Fruit fly (Drosophila melanogaster) whole organism, prepupa: ENCODE results near the gene E5.

Experiments
- Blimp-1 ChIP-seq: fragments of 200-800 bp; sonication (Bioruptor generic); optimal IDR thresholded peaks from 3 replicates; lab custom pipeline; 2017; ENCODE audit warnings: missing biosample characterization, missing genetic modification characterization, mild to moderate bottlenecking, moderate library complexity, missing genetic modification reagents
- CG10631 ChIP-seq: fragments of 200-800 bp; sonication (Bioruptor generic); optimal IDR thresholded peaks from 2 replicates; lab custom pipeline; 2016; ENCODE audit warnings: missing biosample characterization, missing genetic modification characterization
- CG11902 ChIP-seq: fragments of 200-800 bp; sonication (Bioruptor generic); optimal IDR thresholded peaks from 3 replicates; lab custom pipeline; 2016; ENCODE audit warnings: missing biosample characterization, missing genetic modification characterization
- CG15336 ChIP-seq: fragments of 200-800 bp; sonication (Bioruptor generic); IDR thresholded peaks from 2 replicates; pipeline ENCODE4 v1.3.6; 2022; ENCODE audit warnings: missing biosample characterization, missing genetic modification characterization
- CG1621 ChIP-seq: fragments of 200-800 bp; sonication (Bioruptor generic); optimal IDR thresholded peaks from 3 replicates; lab custom pipeline; 2018; ENCODE audit warnings: missing biosample characterization, mild to moderate bottlenecking, missing genetic modification characterization
- CG16779 ChIP-seq: fragments of 200-800 bp; sonication (Bioruptor generic); optimal IDR thresholded peaks from 3 replicates; lab custom pipeline; 2017; ENCODE audit warnings: missing biosample characterization, mild to moderate bottlenecking, missing genetic modification characterization
- CG31627 ChIP-seq: fragments of 200-800 bp; sonication (Bioruptor generic); optimal IDR thresholded peaks from 3 replicates; lab custom pipeline; 2016; ENCODE audit warnings: missing biosample characterization, missing genetic modification characterization
- CG32006 ChIP-seq: fragments of 200-800 bp; sonication (Bioruptor generic); optimal IDR thresholded peaks from 3 replicates; lab custom pipeline; 2017; ENCODE audit warnings: missing biosample characterization, mild to moderate bottlenecking, missing genetic modification characterization
- CG3919 ChIP-seq: fragments of 200-800 bp; sonication (Bioruptor generic); optimal IDR thresholded peaks from 3 replicates; lab custom pipeline; 2016; ENCODE audit warnings: missing biosample characterization, missing genetic modification characterization
- CG6163 ChIP-seq: fragments of 200-800 bp; sonication (Bioruptor generic); IDR thresholded peaks from 3 replicates; pipeline ENCODE4 v1.3.6; 2022; ENCODE audit warnings: missing biosample characterization, missing genetic modification characterization
- CG6854 ChIP-seq: fragments of 200-800 bp; sonication (Bioruptor generic); optimal IDR thresholded peaks from 2 replicates; lab custom pipeline; 2017; ENCODE audit warnings: missing biosample characterization, mild to moderate bottlenecking, missing genetic modification characterization
- CG7368 ChIP-seq: fragments of 200-800 bp; sonication (Bioruptor generic); optimal IDR thresholded peaks from 3 replicates; lab custom pipeline; 2016; ENCODE audit warnings: missing biosample characterization, missing genetic modification characterization
- CG8119 ChIP-seq: fragments of 200-800 bp; sonication (Bioruptor generic); IDR thresholded peaks from 3 replicates; pipeline ENCODE4 v1.3.6; 2022; ENCODE audit warnings: missing biosample characterization, missing genetic modification characterization
- CG8319 ChIP-seq: fragments of 200-800 bp; sonication (Bioruptor generic); optimal IDR thresholded peaks from 3 replicates; lab custom pipeline; 2016; ENCODE audit warnings: missing biosample characterization, missing genetic modification characterization
- CG8632 ChIP-seq: fragments of 200-800 bp; sonication (Bioruptor generic); optimal IDR thresholded peaks from 3 replicates; lab custom pipeline; 2016; ENCODE audit warnings: missing biosample characterization, missing genetic modification characterization
- Eip75B ChIP-seq: fragments of 200-800 bp; sonication (Bioruptor generic); optimal IDR thresholded peaks from 3 replicates; lab custom pipeline; 2016; ENCODE audit warnings: missing biosample characterization, missing genetic modification characterization
- Eip78C ChIP-seq: fragments of 200-800 bp; sonication (Bioruptor generic); peaks from one replicate; lab custom pipeline; 2016; ENCODE audit warnings: missing biosample characterization, missing genetic modification characterization
- Eip93F ChIP-seq: fragments of 200-800 bp; sonication (Bioruptor generic); optimal IDR thresholded peaks from 2 replicates; lab custom pipeline; 2016; ENCODE audit warnings: missing biosample characterization, mild to moderate bottlenecking, missing genetic modification characterization
- Ets96B ChIP-seq: fragments of 200-800 bp; optimal IDR thresholded peaks from 2 replicates; lab custom pipeline; 2019; ENCODE audit warnings: missing biosample characterization, mild to moderate bottlenecking, missing genetic modification characterization, moderate library complexity
- Gug ChIP-seq: fragments of 200-800 bp; sonication (Bioruptor generic); IDR thresholded peaks from 2 replicates; pipeline ENCODE4 v1.3.6; 2022; ENCODE audit warnings: missing biosample characterization, missing genetic modification characterization
- Hr38 ChIP-seq: sonication (Bioruptor generic); optimal IDR thresholded peaks from 2 replicates; lab custom pipeline; 2016; ENCODE audit warnings: missing biosample characterization, missing genetic modification characterization
- Hr39 ChIP-seq: fragments of 200-800 bp; sonication (Bioruptor generic); optimal IDR thresholded peaks from 2 replicates; lab custom pipeline; 2016; ENCODE audit warnings: missing biosample characterization, missing genetic modification characterization
- Lpt ChIP-seq: fragments of 200-800 bp; sonication (Bioruptor generic); optimal IDR thresholded peaks from 3 replicates; lab custom pipeline; 2016; ENCODE audit warnings: missing biosample characterization, missing genetic modification characterization
- Sox102F ChIP-seq: fragments of 200-800 bp; sonication (Bioruptor generic); optimal IDR thresholded peaks from 2 replicates; lab custom pipeline; 2016; ENCODE audit warnings: missing biosample characterization, mild to moderate bottlenecking, missing genetic modification characterization
- Sox15 ChIP-seq: fragments of 200-800 bp; sonication (Bioruptor generic); optimal IDR thresholded peaks from 3 replicates; lab custom pipeline; 2016; ENCODE audit warnings: missing biosample characterization, missing genetic modification characterization
- dsx ChIP-seq: fragments of 200-800 bp; optimal IDR thresholded peaks from 3 replicates; lab custom pipeline; 2019; ENCODE audit warnings: missing biosample characterization, mild to moderate bottlenecking, missing genetic modification characterization, moderate library complexity; ENCODE audit not compliant: poor library complexity, severe bottlenecking
- eg ChIP-seq: fragments of 200-800 bp; sonication (Bioruptor generic); IDR thresholded peaks from 3 replicates; pipeline ENCODE4 v1.3.6; 2022; ENCODE audit warnings: missing biosample characterization, missing genetic modification characterization
- fd59A ChIP-seq: fragments of 200-800 bp; sonication (Bioruptor generic); optimal IDR thresholded peaks from 2 replicates; lab custom pipeline; 2017; ENCODE audit warnings: missing biosample characterization, mild to moderate bottlenecking, missing genetic modification characterization, missing genetic modification reagents
- fd85E ChIP-seq: fragments of 200-800 bp; sonication (Bioruptor generic); optimal IDR thresholded peaks from 3 replicates; lab custom pipeline; 2016; ENCODE audit warnings: missing biosample characterization, missing genetic modification characterization
- fkh ChIP-seq: fragments of 200-800 bp; sonication (Bioruptor generic); optimal IDR thresholded peaks from 3 replicates; lab custom pipeline; 2017; ENCODE audit warnings: missing biosample characterization, mild to moderate bottlenecking, missing genetic modification characterization, moderate library complexity
- lz ChIP-seq: fragments of 200-800 bp; sonication (Bioruptor generic); optimal IDR thresholded peaks from 3 replicates; lab custom pipeline; 2016; ENCODE audit warnings: missing biosample characterization, missing genetic modification characterization
- net ChIP-seq: fragments of 200-800 bp; sonication (Bioruptor generic); optimal IDR thresholded peaks from 3 replicates; lab custom pipeline; 2016; ENCODE audit warnings: missing biosample characterization, missing genetic modification characterization
- ss ChIP-seq, 2 experiments: fragments of 200-800 bp; sonication (Bioruptor generic); optimal IDR thresholded peaks; 2 replicates in 1 of 2; 3 replicates in 1 of 2; lab custom pipeline; 2017 to 2018; ENCODE audit warnings: mild to moderate bottlenecking in 2 of 2, missing biosample characterization in 2 of 2, missing genetic modification characterization in 2 of 2, moderate library complexity in 1 of 2
- svp ChIP-seq: fragments of 200-800 bp; sonication (Bioruptor generic); peaks from one replicate; lab custom pipeline; 2016; ENCODE audit warnings: missing biosample characterization, missing genetic modification characterization
- vri ChIP-seq: fragments of 200-800 bp; sonication (Bioruptor generic); optimal IDR thresholded peaks from 3 replicates; lab custom pipeline; 2016; ENCODE audit warnings: missing biosample characterization, mild to moderate bottlenecking, missing genetic modification characterization

Gene E5

dm6 chr3R:13914760-13915417 is 40.2 kb upstream of the E5 start (continued):
- TF ChIP-seq CG32006 (GFP tag; lab: Kevin White, UChicago) (no peak), vri (GFP tag; lab: Kevin White, UChicago) (peak; percentile 39), CG8319 (no peak), CG3919 (GFP tag; lab: Kevin White, UChicago) (peak; percentile 13), fd85E (GFP tag; lab: Kevin White, UChicago) (no peak), CG11902 (GFP tag; lab: Kevin White, UChicago) (peak; percentile 6), fkh (GFP tag; lab: Kevin White, UChicago) (no peak), Lpt (GFP tag; lab: Kevin White, UChicago) (no peak), CG1621 (tag; lab: Kevin White, UChicago) (no peak), lz (peak; percentile 53), Eip93F (GFP tag; lab: Kevin White, UChicago) (no peak), Gug (GFP tag; lab: Robert Waterston, UW) (no peak), CG15336 (GFP tag; lab: Robert Waterston, UW) (0 out of 2 replicates have a peak, but pooled peaks have one; percentile 15), CG8632 (peak; percentile 26), svp (peak; percentile 90), CG7368 (GFP tag; lab: Kevin White, UChicago) (no peak), eg (GFP tag; lab: Robert Waterston, UW) (no peak), Eip78C (GFP tag; lab: Kevin White, UChicago) (peak; percentile 66), CG16779 (tag; lab: Kevin White, UChicago) (no peak), CG8119 (no peak), Sox15 (no peak)

- TF ChIP-seq eg (GFP tag; lab: Robert Waterston, UW) = no peak
- TF ChIP-seq vri (GFP tag; lab: Kevin White, UChicago) = no peak
- TF ChIP-seq Blimp-1 (GFP tag; lab: Kevin White, UChicago) = peak; percentile 80
- TF ChIP-seq Hr38 (GFP tag; lab: Kevin White, UChicago) = no peak
- peak; percentile 51 for TF ChIP-seq svp
Observed at dm6 chr3R:13913586-13913985, 38.9 kb upstream of the E5 start.

dm6 chr3R:13912008-13912803 is 37.5 kb upstream of the E5 start:
- TF ChIP-seq Hr39 (GFP tag; lab: Kevin White, UChicago) (no peak), fd85E (GFP tag; lab: Kevin White, UChicago) (no peak), CG8632 (no peak), CG7368 (GFP tag; lab: Kevin White, UChicago) (no peak), CG10631 (GFP tag; lab: Kevin White, UChicago) (no peak), Hr38 (GFP tag; lab: Kevin White, UChicago) (no peak), Eip75B (GFP tag; lab: Kevin White, UChicago) (no peak), Blimp-1 (GFP tag; lab: Kevin White, UChicago) (no peak), CG11902 (GFP tag; lab: Kevin White, UChicago) (no peak), Sox102F (no peak), CG6854 (no peak), Eip78C (GFP tag; lab: Kevin White, UChicago) (peak; percentile 7), ss (GFP tag; optimal IDR thresholded peaks at IDR 0.05; lab: Kevin White, UChicago) (peak in 1 of 2 experiments; percentile 57), CG8319 (no peak), fd59A (GFP tag; lab: Kevin White, UChicago) (no peak), CG6163 (0 out of 3 replicates have a peak, but pooled peaks have one; percentile 9), dsx (GFP tag; lab: Kevin White, UChicago) (no peak), CG31627 (GFP tag; lab: Kevin White, UChicago) (no peak), Ets96B (tag; lab: Kevin White, UChicago) (no peak), CG16779 (tag; lab: Kevin White, UChicago) (no peak), vri (GFP tag; lab: Kevin White, UChicago) (no peak), net (GFP tag; lab: Kevin White, UChicago) (no peak)
- TF ChIP-seq, all 60 proteins: peak for 3
